Fruit fly (Drosophila melanogaster): Measurements from ENCODE around the gene Lipt2.

Gene Lipt2

DNA sequence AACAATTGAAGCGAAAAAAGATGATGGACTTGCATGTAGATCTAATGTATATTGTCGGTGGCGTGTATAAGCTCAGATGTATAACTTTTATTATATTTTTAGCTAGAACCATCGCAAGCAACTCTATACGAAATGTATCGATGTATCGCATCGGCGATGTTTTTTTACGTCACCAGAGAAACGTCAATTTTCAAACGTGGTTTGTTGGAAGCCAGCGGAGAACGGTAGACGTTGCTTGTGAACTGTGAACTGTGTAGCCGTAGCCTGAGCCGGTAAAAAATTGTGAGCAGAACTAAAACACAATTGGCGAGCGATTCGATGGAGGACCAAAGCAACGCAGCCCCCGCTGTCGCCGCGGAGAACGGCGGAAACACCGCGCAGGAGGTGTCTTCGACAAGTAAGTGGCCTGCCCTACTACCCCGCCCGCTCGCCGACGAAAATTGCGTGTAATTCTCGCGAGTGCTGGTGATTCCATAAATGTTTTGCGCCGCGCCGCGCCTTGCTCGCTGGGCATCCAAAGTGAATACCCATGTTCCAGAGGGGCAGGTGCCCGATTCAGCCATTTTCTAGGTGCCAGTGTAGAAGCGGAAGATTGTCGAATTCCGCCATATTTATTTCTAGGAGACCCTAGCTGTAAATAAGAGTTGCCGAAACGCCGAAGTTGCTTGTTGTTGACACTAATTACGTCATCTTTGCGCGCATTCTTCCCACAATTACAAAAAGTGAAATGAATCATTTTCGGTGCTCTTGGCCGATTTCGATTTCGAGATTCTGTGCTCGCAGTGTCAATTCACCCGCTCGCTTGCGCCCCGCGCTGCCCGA lies 34.0 kb downstream of the Lipt2 start, which contains the start of gene lost:
TSS of gene lost (plus strand) at position 193 of the 822 bp plus-strand sequence.
- TF ChIP-seq bab1 (GFP tag; optimal IDR thresholded peaks at IDR 0.05) (peak; percentile 35), tj (GFP tag; optimal IDR thresholded peaks at IDR 0.05) (no peak), Clk (GFP tag; optimal IDR thresholded peaks at IDR 0.05) (no peak), cic (GFP tag; optimal IDR thresholded peaks at IDR 0.05) (peak; percentile 28), pad (GFP tag; optimal IDR thresholded peaks at IDR 0.05) (peak; percentile 15), CG5204 (GFP tag; optimal IDR thresholded peaks at IDR 0.05) (no peak), cnc (optimal IDR thresholded peaks at IDR 0.05) (no peak), CG1620 (GFP tag; optimal IDR thresholded peaks at IDR 0.05) (no peak), CG33017 (tag; optimal IDR thresholded peaks at IDR 0.05) (no peak), CG7101 (tag; optimal IDR thresholded peaks at IDR 0.05) (peak; percentile 52), kay (GFP tag; ENCODE audit: borderline replicate concordance) (no peak), Crg-1 (GFP tag; optimal IDR thresholded peaks at IDR 0.05) (no peak), CG11617 (GFP tag; optimal IDR thresholded peaks at IDR 0.05) (peak; percentile 16), toe (GFP tag; optimal IDR thresholded peaks at IDR 0.05) (peak; percentile 55), Mnt (GFP tag; optimal IDR thresholded peaks at IDR 0.05) (peak; percentile 79), ovo (GFP tag; optimal IDR thresholded peaks at IDR 0.05) (peak; percentile 28), CG14711 (tag; optimal IDR thresholded peaks at IDR 0.05) (peak; percentile 78), CG7045 (GFP tag; optimal IDR thresholded peaks at IDR 0.05) (no peak), CG12768 (GFP tag; optimal IDR thresholded peaks at IDR 0.05) (no peak), Hr96 (GFP tag; optimal IDR thresholded peaks at IDR 0.05) (no peak)

DNA sequence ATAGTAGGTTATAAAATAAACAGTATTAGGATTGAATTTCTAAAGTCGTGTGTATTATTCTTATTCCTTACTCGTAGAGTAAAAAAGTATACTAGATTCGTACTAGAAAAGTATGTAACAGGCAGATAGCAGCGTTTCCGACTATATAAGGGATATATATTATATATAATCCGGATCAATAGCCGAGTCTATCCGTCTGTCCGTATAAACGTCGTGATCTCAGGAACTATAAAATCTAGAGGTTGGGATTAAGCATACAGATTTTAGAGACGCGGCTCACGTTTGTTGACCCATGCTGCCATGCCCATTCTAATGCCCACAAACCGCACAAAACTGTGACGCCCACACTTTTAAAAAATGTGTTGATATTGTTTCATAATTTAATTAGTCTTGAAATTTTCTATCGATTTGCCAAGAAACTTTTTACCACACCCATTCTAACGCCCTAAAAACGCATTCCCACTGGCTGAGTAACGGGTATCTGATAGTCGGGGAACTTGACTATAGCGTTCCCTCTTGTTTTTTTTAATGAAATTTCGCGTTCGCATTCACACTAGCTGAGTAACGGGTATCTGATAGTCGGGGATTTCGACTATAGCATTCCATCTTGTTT lies 35.0 kb downstream of the Lipt2 start, which contains the start of gene CG9853:
TSS of gene CG9853 (minus strand) at position 51 of the 613 bp plus-strand sequence.
- TF ChIP-seq tj (GFP tag; optimal IDR thresholded peaks at IDR 0.05) (no peak), Hr96 (GFP tag; optimal IDR thresholded peaks at IDR 0.05) (no peak)

DNA sequence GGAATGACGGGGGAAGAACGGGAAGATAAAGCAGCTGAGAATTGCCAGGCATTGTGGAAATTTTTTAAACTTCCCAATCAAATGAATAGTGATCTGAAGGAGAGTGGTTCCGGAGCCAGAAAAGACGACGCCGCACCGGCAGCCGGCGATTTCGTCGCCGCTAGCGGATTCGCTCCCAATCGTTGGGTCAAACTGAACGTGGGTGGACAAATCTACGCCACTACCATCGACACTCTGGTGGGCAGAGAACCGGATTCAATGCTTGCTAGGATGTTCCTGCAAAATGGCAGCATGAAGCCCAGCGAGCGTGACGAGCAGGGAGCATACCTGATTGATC lies 36.7 kb downstream of the Lipt2 start, which contains the start of gene CG14647:
TSS of gene CG14647 (plus strand) at position 14 of the 337 bp plus-strand sequence.
- TF ChIP-seq CG14711 (tag; optimal IDR thresholded peaks at IDR 0.05) (no peak), tj (GFP tag; optimal IDR thresholded peaks at IDR 0.05) (no peak), CG7045 (GFP tag; optimal IDR thresholded peaks at IDR 0.05) (no peak), Crg-1 (GFP tag; optimal IDR thresholded peaks at IDR 0.05) (no peak), bab1 (GFP tag; optimal IDR thresholded peaks at IDR 0.05) (no peak), pad (GFP tag; optimal IDR thresholded peaks at IDR 0.05) (no peak), toe (GFP tag; optimal IDR thresholded peaks at IDR 0.05) (no peak), CG1620 (GFP tag; optimal IDR thresholded peaks at IDR 0.05) (no peak), cic (GFP tag; optimal IDR thresholded peaks at IDR 0.05) (no peak), CG7101 (tag; optimal IDR thresholded peaks at IDR 0.05) (no peak), ovo (GFP tag; optimal IDR thresholded peaks at IDR 0.05) (no peak), Mnt (GFP tag; optimal IDR thresholded peaks at IDR 0.05) (no peak), CG5204 (GFP tag; optimal IDR thresholded peaks at IDR 0.05) (no peak), Hr96 (GFP tag; optimal IDR thresholded peaks at IDR 0.05) (no peak)

DNA sequence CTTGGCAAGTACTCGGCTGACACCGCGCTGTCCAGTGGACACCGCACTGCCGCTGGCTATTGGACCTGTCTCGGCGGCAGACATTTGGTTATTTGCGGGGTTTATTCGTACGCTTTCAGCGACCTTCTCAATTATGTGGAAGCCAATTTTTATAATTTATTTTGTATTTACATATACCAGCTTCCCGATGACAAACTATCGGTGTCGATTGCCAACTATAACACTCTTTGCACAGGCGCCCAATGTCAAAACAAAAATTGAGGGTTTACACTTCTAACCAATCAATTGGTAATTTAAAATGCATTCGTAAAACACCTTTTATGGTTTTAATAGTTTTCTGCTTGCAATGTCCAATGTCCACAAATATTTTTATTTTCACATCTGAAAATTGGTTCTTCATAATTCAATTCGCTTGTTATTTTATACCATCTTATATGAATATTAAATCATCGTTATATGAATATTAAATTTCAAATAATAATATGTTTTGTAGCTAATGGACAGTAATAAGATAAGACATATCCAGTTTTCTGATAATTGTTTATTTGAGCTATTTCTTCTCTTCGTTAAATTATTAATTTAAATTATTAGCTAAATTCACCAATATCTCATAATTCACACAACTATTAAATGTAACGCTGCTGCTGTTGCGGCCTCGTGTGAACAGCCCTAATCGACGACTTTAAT lies 37.2 kb downstream of the Lipt2 start:
- TF ChIP-seq toe (GFP tag; optimal IDR thresholded peaks at IDR 0.05) (peak; percentile 46), CG1620 (GFP tag; optimal IDR thresholded peaks at IDR 0.05) (no peak), CG11617 (GFP tag; optimal IDR thresholded peaks at IDR 0.05) (peak; percentile 18), bab1 (GFP tag; optimal IDR thresholded peaks at IDR 0.05) (no peak)

DNA sequence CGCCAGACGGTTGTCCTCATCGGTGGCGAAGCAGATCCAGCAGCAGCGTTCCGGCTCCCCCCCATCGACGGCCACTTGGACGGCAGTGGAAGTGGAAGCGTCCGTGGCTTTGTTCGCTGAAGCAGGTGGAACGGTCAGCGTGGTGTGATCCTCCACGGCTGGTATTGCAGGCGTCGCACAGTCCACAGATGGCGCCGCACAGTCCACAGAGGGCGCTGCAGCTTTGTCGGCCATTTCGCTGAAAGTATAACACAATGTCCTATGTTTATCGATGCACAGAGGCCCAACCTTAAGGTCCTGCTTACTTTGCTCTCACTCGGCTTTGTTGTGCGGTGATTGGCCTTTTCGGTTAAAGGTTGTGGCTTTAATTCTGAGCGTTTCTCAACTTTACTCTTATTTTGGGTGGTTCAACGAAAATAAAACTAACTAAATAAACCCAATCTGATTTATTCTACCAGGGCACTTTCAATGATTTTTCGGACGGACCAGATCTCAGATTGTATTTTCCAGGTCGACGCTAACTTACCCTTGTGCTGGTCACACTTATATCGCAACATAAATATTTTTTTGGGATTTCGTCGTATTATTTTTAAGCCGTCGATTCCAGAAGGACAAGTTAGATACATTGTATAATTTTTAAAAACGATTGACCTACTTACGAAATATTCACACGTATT lies 39.6 kb downstream of the Lipt2 start, which contains the start of gene CG9855:
TSS of gene CG9855 (minus strand) at position 473 of the 677 bp plus-strand sequence.
- no peak for TF ChIP-seq CG12768 (GFP tag; optimal IDR thresholded peaks at IDR 0.05)
- no peak for TF ChIP-seq Hr96 (GFP tag; optimal IDR thresholded peaks at IDR 0.05)
- no peak for TF ChIP-seq CG7045 (GFP tag; optimal IDR thresholded peaks at IDR 0.05)
- peak; percentile 66 for TF ChIP-seq bab1 (GFP tag; optimal IDR thresholded peaks at IDR 0.05)

Measured in whole organism, adult.